Worm (Caenorhabditis elegans) whole organism, L3 larva: Measurements from ENCODE around the gene nduv-2.

Source experiments
- R02D3.7 ChIP-seq: fragments of 150-350 bp; optimal IDR thresholded peaks from 2 replicates; lab custom pipeline; 2014; ENCODE audit warnings: missing biosample characterization, missing genetic modification characterization
- ZK546.5 ChIP-seq: sonication (generic microtip); optimal IDR thresholded peaks from 2 replicates; lab custom pipeline; 2017; ENCODE audit warnings: missing biosample characterization, missing genetic modification characterization
- aly-2 ChIP-seq: fragments of 150-350 bp; optimal IDR thresholded peaks from 2 replicates; lab custom pipeline; 2014; ENCODE audit warnings: missing biosample characterization, missing genetic modification characterization
- ama-1 ChIP-seq: fragments of 150-350 bp; optimal IDR thresholded peaks from 2 replicates; lab custom pipeline; 2018
- ceh-16 ChIP-seq: sonication (generic microtip); optimal IDR thresholded peaks from 2 replicates; lab custom pipeline; 2017; ENCODE audit warnings: missing biosample characterization, missing genetic modification characterization
- ceh-82 ChIP-seq: fragments of 150-350 bp; optimal IDR thresholded peaks from 2 replicates; lab custom pipeline; 2014; ENCODE audit warnings: missing biosample characterization, missing genetic modification characterization
- ceh-9 ChIP-seq: sonication (generic microtip); optimal IDR thresholded peaks from 2 replicates; lab custom pipeline; 2018; ENCODE audit warnings: missing biosample characterization, missing genetic modification characterization
- daf-12 ChIP-seq: fragments of 150-350 bp; optimal IDR thresholded peaks from 2 replicates; lab custom pipeline; 2014; ENCODE audit warnings: missing biosample characterization, missing genetic modification reagents, missing genetic modification characterization
- egl-27 ChIP-seq: sonication (generic microtip); optimal IDR thresholded peaks from 4 replicates; lab custom pipeline; 2017; ENCODE audit warnings: missing biosample characterization, missing genetic modification reagents, missing genetic modification characterization
- egl-5 ChIP-seq: fragments of 150-350 bp; optimal IDR thresholded peaks from 2 replicates; lab custom pipeline; 2017; ENCODE audit warnings: missing biosample characterization, missing genetic modification reagents, missing genetic modification characterization, inconsistent platforms
- elt-1 ChIP-seq: fragments of 150-350 bp; optimal IDR thresholded peaks from 2 replicates; lab custom pipeline; 2014; ENCODE audit warnings: missing biosample characterization, missing genetic modification characterization
- elt-2 ChIP-seq: sonication (generic microtip); optimal IDR thresholded peaks from 2 replicates; lab custom pipeline; 2016; ENCODE audit warnings: missing genetic modification reagents, mild to moderate bottlenecking, missing genetic modification characterization, missing compliant biosample characterization
- eor-1 ChIP-seq, 2 experiments: fragments of 150-350 bp; optimal IDR thresholded peaks; 2 replicates each; lab custom pipeline; 2014 to 2018; ENCODE audit warnings: missing biosample characterization in 2 of 2, missing genetic modification characterization in 2 of 2
- fkh-10 ChIP-seq: sonication (generic microtip); optimal IDR thresholded peaks from 2 replicates; lab custom pipeline; 2017; ENCODE audit warnings: missing biosample characterization, missing genetic modification reagents, missing genetic modification characterization
- fkh-2 ChIP-seq: fragments of 150-350 bp; optimal IDR thresholded peaks from 2 replicates; lab custom pipeline; 2014; ENCODE audit warnings: missing biosample characterization, missing genetic modification reagents, missing genetic modification characterization
- fos-1 ChIP-seq: fragments of 150-350 bp; optimal IDR thresholded peaks from 2 replicates; lab custom pipeline; 2014; ENCODE audit warnings: missing biosample characterization, missing genetic modification characterization
- hmg-11 ChIP-seq: sonication (generic microtip); optimal IDR thresholded peaks from 2 replicates; lab custom pipeline; 2016; ENCODE audit warnings: missing genetic modification characterization, missing compliant biosample characterization
- jun-1 ChIP-seq: fragments of 150-350 bp; optimal IDR thresholded peaks from 2 replicates; lab custom pipeline; 2014; ENCODE audit warnings: missing biosample characterization, missing genetic modification reagents, missing genetic modification characterization
- lin-15B ChIP-seq: fragments of 150-350 bp; optimal IDR thresholded peaks from 2 replicates; lab custom pipeline; 2014; ENCODE audit warnings: missing biosample characterization, missing genetic modification characterization
- lsy-12 ChIP-seq: sonication (generic microtip); optimal IDR thresholded peaks from 2 replicates; lab custom pipeline; 2016; ENCODE audit warnings: mild to moderate bottlenecking, missing genetic modification characterization, missing compliant biosample characterization
- mdl-1 ChIP-seq: fragments of 150-350 bp; optimal IDR thresholded peaks from 2 replicates; lab custom pipeline; 2014; ENCODE audit warnings: missing biosample characterization, missing genetic modification characterization
- mml-1 ChIP-seq: fragments of 150-350 bp; sonication (generic microtip); optimal IDR thresholded peaks from 3 replicates; lab custom pipeline; 2014; ENCODE audit warnings: missing biosample characterization, missing genetic modification characterization
- nhr-11 ChIP-seq: fragments of 150-350 bp; optimal IDR thresholded peaks from 2 replicates; lab custom pipeline; 2014; ENCODE audit warnings: missing biosample characterization, missing genetic modification characterization
- nhr-23 ChIP-seq: fragments of 150-350 bp; optimal IDR thresholded peaks from 2 replicates; lab custom pipeline; 2014; ENCODE audit warnings: missing biosample characterization, missing genetic modification reagents, missing genetic modification characterization
- nhr-237 ChIP-seq: fragments of 150-350 bp; optimal IDR thresholded peaks from 2 replicates; lab custom pipeline; 2014; ENCODE audit warnings: missing biosample characterization, missing genetic modification characterization
- nhr-43 ChIP-seq: sonication (generic microtip); optimal IDR thresholded peaks from 2 replicates; lab custom pipeline; 2016; ENCODE audit warnings: mild to moderate bottlenecking, missing genetic modification characterization, missing compliant biosample characterization; ENCODE audit not compliant: poor library complexity, severe bottlenecking
- nhr-67 ChIP-seq: fragments of 150-350 bp; optimal IDR thresholded peaks from 2 replicates; lab custom pipeline; 2014; ENCODE audit warnings: missing biosample characterization, missing genetic modification characterization
- nhr-77 ChIP-seq: fragments of 150-350 bp; optimal IDR thresholded peaks from 2 replicates; lab custom pipeline; 2014; ENCODE audit warnings: missing biosample characterization, missing genetic modification characterization
- pha-4 ChIP-seq: fragments of 150-350 bp; optimal IDR thresholded peaks from 2 replicates; lab custom pipeline; 2014; ENCODE audit warnings: missing biosample characterization, missing genetic modification reagents, missing genetic modification characterization
- pqm-1 ChIP-seq: fragments of 150-350 bp; optimal IDR thresholded peaks from 2 replicates; lab custom pipeline; 2017; ENCODE audit warnings: missing biosample characterization, missing genetic modification characterization, inconsistent platforms
- sea-2 ChIP-seq: fragments of 150-350 bp; sonication (generic microtip); optimal IDR thresholded peaks from 4 replicates; lab custom pipeline; 2014; ENCODE audit warnings: missing biosample characterization, missing genetic modification reagents, missing genetic modification characterization
- skn-1 ChIP-seq: fragments of 150-350 bp; optimal IDR thresholded peaks from 2 replicates; lab custom pipeline; 2014; ENCODE audit warnings: missing biosample characterization, missing genetic modification characterization
- tbx-2 ChIP-seq: sonication (generic microtip); optimal IDR thresholded peaks from 2 replicates; lab custom pipeline; 2016; ENCODE audit warnings: mild to moderate bottlenecking, missing genetic modification characterization, missing compliant biosample characterization
- unc-39 ChIP-seq: sonication (generic microtip); optimal IDR thresholded peaks from 4 replicates; lab custom pipeline; 2017; ENCODE audit warnings: missing biosample characterization, missing genetic modification characterization
- unc-62 ChIP-seq: fragments of 150-350 bp; sonication (generic microtip); optimal IDR thresholded peaks from 4 replicates; lab custom pipeline; 2014; ENCODE audit warnings: missing biosample characterization, missing genetic modification reagents, missing genetic modification characterization
- zag-1 ChIP-seq: fragments of 150-350 bp; optimal IDR thresholded peaks from 2 replicates; lab custom pipeline; 2014; ENCODE audit warnings: missing biosample characterization, missing genetic modification characterization
- ztf-11 ChIP-seq: fragments of 150-350 bp; optimal IDR thresholded peaks from 2 replicates; lab custom pipeline; 2014; ENCODE audit warnings: missing biosample characterization, missing genetic modification characterization
- ztf-4 ChIP-seq: fragments of 150-350 bp; optimal IDR thresholded peaks from 2 replicates; lab custom pipeline; 2014; ENCODE audit warnings: missing biosample characterization, missing genetic modification characterization

nduv-2 gene

ce11 chrV:13647185-13647584 is 21.8 kb upstream of the nduv-2 start:
- TF ChIP-seq nhr-11 (tag; lab: Kevin White, UChicago) (no peak), ceh-9 (no peak), egl-5 (tag; lab: Kevin White, UChicago) (no peak), jun-1 (tag; lab: Kevin White, UChicago) (no peak), pha-4 (tag; lab: Kevin White, UChicago) (no peak)

DNA sequence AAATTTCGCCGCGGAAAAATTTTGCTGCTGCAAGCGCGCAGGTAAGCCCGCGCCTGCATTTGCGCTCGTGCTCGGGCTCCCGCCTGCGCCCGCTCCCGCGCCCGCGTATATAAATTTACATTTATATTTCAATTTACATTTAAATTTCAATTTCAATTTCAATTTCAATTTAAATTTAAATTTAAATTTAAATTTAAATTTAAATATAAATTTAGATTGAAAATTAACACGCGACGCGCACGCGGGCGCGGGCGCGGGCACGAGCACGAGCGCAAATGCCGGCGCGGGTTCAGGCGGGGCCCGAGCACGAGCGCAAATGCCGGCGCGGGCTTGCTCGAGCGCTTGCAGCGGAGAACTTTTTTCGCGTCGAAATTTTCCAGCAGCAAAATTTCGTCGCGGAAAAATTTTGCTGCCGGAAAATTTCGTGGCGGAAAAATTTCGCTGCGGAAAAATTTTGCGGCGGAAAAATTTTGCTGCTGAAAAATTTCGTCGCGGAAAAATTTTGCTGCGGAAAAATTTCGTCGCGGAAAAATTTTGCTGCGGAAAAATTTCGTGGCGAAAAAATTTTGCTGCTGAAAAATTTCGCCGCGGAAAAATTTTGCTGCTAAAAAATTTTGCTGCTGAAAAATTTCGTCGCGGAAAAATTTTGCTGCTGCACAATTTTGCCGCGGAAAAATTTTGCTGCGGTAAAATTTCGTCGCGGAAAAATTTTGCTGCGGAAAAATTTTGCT is 20.6 kb upstream of the nduv-2 start:
- TF ChIP-seq nhr-11 (tag; lab: Kevin White, UChicago) (no peak), elt-1 (tag; lab: Kevin White, UChicago) (no peak), fos-1 (no peak), zag-1 (no peak)
- TF ChIP-seq, all 47 proteins: peak for 0

DNA sequence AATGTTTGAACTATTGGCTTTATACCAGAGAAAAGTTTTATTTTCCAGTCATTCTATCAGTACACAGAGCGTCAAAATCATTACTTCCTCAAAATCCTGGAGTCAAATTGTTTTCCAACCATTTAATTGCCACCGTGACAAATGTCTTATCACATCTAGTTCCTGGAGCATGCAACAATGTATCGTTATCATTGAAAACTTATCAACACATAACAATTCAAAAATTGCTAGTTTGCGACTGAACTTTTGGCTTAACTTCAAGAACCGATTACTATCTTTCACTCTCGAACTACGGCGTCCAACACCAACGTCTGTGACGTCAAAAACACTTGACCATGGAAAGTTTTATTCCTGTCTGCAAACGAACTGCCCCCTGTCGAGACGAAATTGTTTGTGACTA is 12.7 kb upstream of the nduv-2 start:
- no peak for TF ChIP-seq fkh-10
- TF ChIP-seq fos-1 = no peak
- TF ChIP-seq eor-1 (tag; optimal IDR thresholded peaks at IDR 0.05; lab: Kevin White, UChicago) = no peak
- no peak for TF ChIP-seq lin-15B (tag; lab: Kevin White, UChicago)
- TF ChIP-seq ama-1 = no peak
- TF ChIP-seq lsy-12 (tag; lab: Kevin White, UChicago) = no peak
- no peak for TF ChIP-seq skn-1 (tag; lab: Kevin White, UChicago)
- no peak for TF ChIP-seq nhr-237 (tag; lab: Kevin White, UChicago)
- no peak for TF ChIP-seq ztf-4 (tag; lab: Kevin White, UChicago)
- no peak for TF ChIP-seq ZK546.5 (tag; lab: Kevin White, UChicago)
- no peak for TF ChIP-seq unc-62 (GFP tag; lab: Kevin White, UChicago)
- TF ChIP-seq elt-2 (tag; lab: Kevin White, UChicago) = peak; percentile 89
- TF ChIP-seq pqm-1 (tag; lab: Kevin White, UChicago) = no peak
- no peak for TF ChIP-seq fkh-2 (tag; lab: Kevin White, UChicago)
- no peak for TF ChIP-seq egl-27 (tag; lab: Kevin White, UChicago)
- peak; percentile 22 for TF ChIP-seq jun-1 (tag; lab: Kevin White, UChicago)
- peak; percentile 3 for TF ChIP-seq pha-4 (tag; lab: Kevin White, UChicago)

DNA sequence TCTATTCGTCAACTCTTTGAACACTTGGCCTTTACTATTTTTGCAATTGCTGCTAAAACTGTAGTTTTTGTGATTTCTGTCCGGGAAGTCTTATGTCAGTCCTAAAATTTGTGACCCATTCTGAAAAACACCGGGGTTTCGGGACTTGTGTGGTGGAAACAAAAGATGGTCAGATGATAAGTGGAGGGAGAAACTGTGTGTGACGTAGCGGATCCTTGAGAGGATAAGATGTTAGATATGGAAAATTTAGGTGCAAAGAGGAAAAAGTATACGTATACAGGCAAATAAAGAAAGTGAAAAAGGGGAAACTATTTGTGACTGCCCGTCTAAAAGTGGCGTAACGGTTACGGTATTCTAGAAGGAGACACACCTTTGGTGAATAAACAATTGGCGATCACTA is 11.0 kb upstream of the nduv-2 start:
- TF ChIP-seq ceh-16 (tag; lab: Kevin White, UChicago) (no peak), nhr-23 (tag; lab: Kevin White, UChicago) (peak; percentile 21), zag-1 (no peak), nhr-43 (tag; lab: Kevin White, UChicago) (no peak), elt-1 (tag; lab: Kevin White, UChicago) (peak; percentile 8)

- no peak for TF ChIP-seq tbx-2 (tag; lab: Kevin White, UChicago)
- no peak for TF ChIP-seq aly-2 (tag; lab: Kevin White, UChicago)
- TF ChIP-seq mdl-1 (tag; lab: Kevin White, UChicago) = no peak
- TF ChIP-seq sea-2 = no peak
- TF ChIP-seq unc-39 (tag; lab: Kevin White, UChicago) = no peak
- TF ChIP-seq elt-2 (tag; lab: Kevin White, UChicago) = no peak
- no peak for TF ChIP-seq nhr-67
- TF ChIP-seq lin-15B (tag; lab: Kevin White, UChicago) = no peak
- TF ChIP-seq nhr-77 (tag; lab: Kevin White, UChicago) = no peak
- TF ChIP-seq daf-12 (tag; lab: Kevin White, UChicago) = no peak
- no peak for TF ChIP-seq R02D3.7 (tag; lab: Kevin White, UChicago)
- no peak for TF ChIP-seq mml-1 (tag; lab: Kevin White, UChicago)
- TF ChIP-seq ceh-82 (tag; lab: Kevin White, UChicago) = no peak
- no peak for TF ChIP-seq ceh-9
- no peak for TF ChIP-seq hmg-11
- TF ChIP-seq ztf-11 (tag; lab: Kevin White, UChicago) = no peak
- TF ChIP-seq unc-62 (GFP tag; lab: Kevin White, UChicago) = no peak
- TF ChIP-seq egl-5 (tag; lab: Kevin White, UChicago) = no peak
- no peak for TF ChIP-seq egl-27 (tag; lab: Kevin White, UChicago)
Measured at ce11 chrV:13634149-13634548, 8.8 kb upstream of the nduv-2 start, which contains the start of gene H37A05.2. Gene H37A05.2 (minus strand): TSS chrV:13634249.
